Worm (Caenorhabditis elegans): ENCODE data around the gene srh-75.

The srh-75 gene

DNA sequence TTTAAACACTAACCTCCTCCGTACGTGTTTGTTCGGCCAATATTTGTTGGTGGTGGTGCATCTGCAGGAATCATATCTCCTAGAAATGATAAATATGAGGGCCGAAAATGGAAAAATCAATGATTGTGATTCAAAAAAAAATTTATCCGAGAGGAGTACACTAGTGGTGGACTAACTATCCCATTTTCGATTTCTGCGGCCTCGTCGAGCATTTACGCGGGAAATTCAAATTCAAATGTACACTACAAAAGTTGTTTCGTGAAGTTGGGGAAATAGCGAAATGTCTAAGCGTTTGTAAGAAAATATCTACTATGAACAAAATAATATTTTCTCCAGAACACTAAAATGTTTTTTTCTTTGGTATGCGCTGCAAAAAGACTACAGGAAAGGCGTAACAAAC, 27.6 kb downstream of the srh-75 start (continued):
- TF ChIP-seq grh-1 (GFP tag; IDR thresholded peaks at IDR 0.05) (peak; percentile 62), vab-15 (tag; optimal IDR thresholded peaks at IDR 0.05) (no peak), rnt-1 (tag; optimal IDR thresholded peaks at IDR 0.05) (peak; percentile 96), nhr-90 (tag; optimal IDR thresholded peaks at IDR 0.05; ENCODE audit: poor library complexity) (peak; percentile 88), nhr-12 (tag; optimal IDR thresholded peaks at IDR 0.05) (no peak), ceh-88 (GFP tag; IDR thresholded peaks at IDR 0.05) (no peak), aha-1 (tag; optimal IDR thresholded peaks at IDR 0.05) (no peak), hlh-4 (tag; optimal IDR thresholded peaks at IDR 0.05) (no peak), egl-13 (tag; optimal IDR thresholded peaks at IDR 0.05) (peak; percentile 66), nhr-237 (tag; optimal IDR thresholded peaks at IDR 0.05) (no peak), lin-35 (GFP tag; optimal IDR thresholded peaks at IDR 0.05) (peak; percentile 93 to 97), unc-98 (GFP tag; IDR thresholded peaks at IDR 0.05) (peak; percentile 46; the same call in 1 of the 2 replicates), lin-13 (GFP tag; optimal IDR thresholded peaks at IDR 0.05) (peak; percentile 56), C04F5.9 (tag; optimal IDR thresholded peaks at IDR 0.05) (peak; percentile 72), ceh-8 (GFP tag; optimal IDR thresholded peaks at IDR 0.05) (peak; percentile 55), nhr-28 (tag; optimal IDR thresholded peaks at IDR 0.05) (no peak), dsc-1 (tag; optimal IDR thresholded peaks at IDR 0.05) (peak; percentile 78), lsy-2 (tag; optimal IDR thresholded peaks at IDR 0.05) (peak; percentile 32 to 72), ceh-90 (tag; optimal IDR thresholded peaks at IDR 0.05) (peak; percentile 90), nhr-76 (tag; optimal IDR thresholded peaks at IDR 0.05) (no peak), snu-23 (GFP tag; optimal IDR thresholded peaks at IDR 0.05) (peak; percentile 73), efl-1 (optimal IDR thresholded peaks at IDR 0.05) (peak; percentile 95 to 97), efl-1 (GFP tag; optimal IDR thresholded peaks at IDR 0.05 in 1 of 2) (peak; percentile 93 to 99), fkh-8 (tag; optimal IDR thresholded peaks at IDR 0.05) (peak; percentile 42), sup-37 (GFP tag; optimal IDR thresholded peaks at IDR 0.05) (peak; percentile 45), lir-3 (tag; optimal IDR thresholded peaks at IDR 0.05; ENCODE audit: poor library complexity) (peak; percentile 93), nhr-47 (tag; optimal IDR thresholded peaks at IDR 0.05) (peak; percentile 86), elt-3 (tag; optimal IDR thresholded peaks at IDR 0.05) (peak in 1 of 6 experiments; percentile 30), pqm-1 (tag; optimal IDR thresholded peaks at IDR 0.05) (no peak), alr-1 (tag; optimal IDR thresholded peaks at IDR 0.05; ENCODE audit: borderline replicate concordance) (no peak), unc-86 (tag; optimal IDR thresholded peaks at IDR 0.05) (peak; percentile 66), sptf-1 (tag; optimal IDR thresholded peaks at IDR 0.05) (no peak), lin-14 (GFP tag; optimal IDR thresholded peaks at IDR 0.05) (peak; percentile 38), ztf-11 (tag; optimal IDR thresholded peaks at IDR 0.05) (peak in 1 of 2 experiments; percentile 90), C16A3.4 (tag; optimal IDR thresholded peaks at IDR 0.05) (peak; percentile 52)

DNA sequence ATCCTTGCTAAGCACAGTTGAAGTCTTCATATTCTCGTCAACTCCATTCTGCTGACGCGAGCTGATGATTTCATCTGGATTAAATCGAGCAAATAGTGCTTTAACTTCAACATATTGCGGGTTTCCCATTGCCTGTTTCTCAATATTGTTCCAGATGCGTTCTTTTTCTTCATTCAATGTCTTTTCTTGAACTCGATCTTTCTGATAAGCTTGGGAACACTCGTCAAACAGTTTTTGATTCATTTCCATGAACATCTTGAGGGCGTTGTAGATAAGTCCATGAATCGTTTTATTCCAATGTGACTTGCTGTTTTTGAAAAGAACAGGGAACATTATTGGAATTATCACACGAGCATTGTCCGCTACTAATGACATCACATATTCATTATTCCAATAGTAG, 29.2 kb downstream of the srh-75 start:
- TF ChIP-seq lir-3 (tag; optimal IDR thresholded peaks at IDR 0.05; ENCODE audit: poor library complexity), result no peak
- TF ChIP-seq aly-2 (tag; optimal IDR thresholded peaks at IDR 0.05), result no peak
- no peak for TF ChIP-seq nhr-76 (tag; optimal IDR thresholded peaks at IDR 0.05)
- no peak for TF ChIP-seq C34B4.2 (tag; optimal IDR thresholded peaks at IDR 0.05)
- no peak for TF ChIP-seq ceh-90 (tag; optimal IDR thresholded peaks at IDR 0.05)
- TF ChIP-seq tlp-1 (tag; optimal IDR thresholded peaks at IDR 0.05), result no peak
- no peak for TF ChIP-seq nhr-237 (tag; optimal IDR thresholded peaks at IDR 0.05)
- TF ChIP-seq nhr-71 (tag; optimal IDR thresholded peaks at IDR 0.05), result no peak
- TF ChIP-seq hlh-4 (tag; optimal IDR thresholded peaks at IDR 0.05), result no peak
- no peak for TF ChIP-seq alr-1 (tag; optimal IDR thresholded peaks at IDR 0.05; ENCODE audit: borderline replicate concordance)
- no peak for TF ChIP-seq snpc-4 (tag; optimal IDR thresholded peaks at IDR 0.05)

DNA sequence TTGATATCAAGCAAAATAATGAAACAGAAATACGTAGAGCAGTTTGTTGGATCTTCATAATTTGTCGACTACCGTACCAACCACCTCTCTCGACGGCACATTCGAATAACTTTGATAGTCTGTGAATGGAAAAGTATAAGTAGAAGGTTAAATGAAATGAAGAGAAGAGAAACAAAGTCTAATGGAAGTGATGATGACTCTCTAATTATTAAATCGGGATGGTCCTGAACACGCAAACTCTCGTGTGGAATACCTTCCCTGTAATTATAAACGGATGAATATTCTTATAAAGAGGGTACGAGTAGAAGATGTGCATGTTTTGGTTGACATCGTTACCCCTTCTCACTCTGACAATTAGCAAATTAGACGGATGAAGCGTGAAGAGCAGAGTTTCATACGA, 34.1 kb downstream of the srh-75 start, which contains the start of the genes C13G3.12 and hot-6:
TSS of gene C13G3.12 (minus strand) at position 101 of the 400 bp plus-strand sequence.
TSS of gene hot-6 (minus strand) at position 121 of the 400 bp plus-strand sequence.
- no peak for TF ChIP-seq egl-27 (tag; optimal IDR thresholded peaks at IDR 0.05)
- TF ChIP-seq vab-15 (tag; optimal IDR thresholded peaks at IDR 0.05), result no peak
- TF ChIP-seq unc-62 (GFP tag; optimal IDR thresholded peaks at IDR 0.05), result no peak
- TF ChIP-seq ceh-90 (tag; optimal IDR thresholded peaks at IDR 0.05), result no peak
- TF ChIP-seq Y116A8C.19 (tag; optimal IDR thresholded peaks at IDR 0.05; ENCODE audit: borderline replicate concordance), result no peak
- no peak for TF ChIP-seq nhr-12 (tag; optimal IDR thresholded peaks at IDR 0.05)
- no peak for TF ChIP-seq ceh-63 (GFP tag; optimal IDR thresholded peaks at IDR 0.05)
- no peak for TF ChIP-seq nhr-28 (tag; optimal IDR thresholded peaks at IDR 0.05)
- no peak for TF ChIP-seq grh-1 (GFP tag; IDR thresholded peaks at IDR 0.05)
- TF ChIP-seq unc-98 (GFP tag; IDR thresholded peaks at IDR 0.05), result no peak
- TF ChIP-seq ztf-4 (tag; optimal IDR thresholded peaks at IDR 0.05), result no peak
